Worm (Caenorhabditis elegans) whole organism, L2 larva: ENCODE measurements around the gene srsx-24.
"Not testable (repeated sequence)": the region's sequence is repeated elsewhere in the genome, so short reads cannot be mapped to it uniquely, and the experiment has no call there.

Source experiments
- C34F6.9 ChIP-seq: fragments of 150-350 bp; optimal IDR thresholded peaks from 2 replicates; lab custom pipeline; 2014; ENCODE audit warnings: missing biosample characterization, missing genetic modification characterization
- Y55F3AM.14 ChIP-seq: fragments of 200-800 bp; sonication (Bioruptor generic); optimal IDR thresholded peaks from 2 replicates; lab custom pipeline; 2018; ENCODE audit warnings: mild to moderate bottlenecking, missing genetic modification characterization, missing compliant biosample characterization
- ZK546.5 ChIP-seq: sonication (generic microtip); optimal IDR thresholded peaks from 2 replicates; lab custom pipeline; 2017; ENCODE audit warnings: missing biosample characterization, missing genetic modification characterization
- alr-1 ChIP-seq: fragments of 150-350 bp; optimal IDR thresholded peaks from 2 replicates; lab custom pipeline; 2014; ENCODE audit warnings: missing biosample characterization, missing genetic modification characterization
- aly-2 ChIP-seq: fragments of 150-350 bp; optimal IDR thresholded peaks from 2 replicates; lab custom pipeline; 2014; ENCODE audit warnings: missing biosample characterization, missing genetic modification characterization
- blmp-1 ChIP-seq: sonication (generic microtip); optimal IDR thresholded peaks from 2 replicates; lab custom pipeline; 2017; ENCODE audit warnings: missing genetic modification characterization, mild to moderate bottlenecking, missing compliant biosample characterization, antibody characterized with exemption, moderate library complexity; ENCODE audit not compliant: insufficient read depth
- ceh-16 ChIP-seq: fragments of 150-350 bp; optimal IDR thresholded peaks from 2 replicates; lab custom pipeline; 2014; ENCODE audit warnings: missing biosample characterization, missing genetic modification characterization
- ceh-82 ChIP-seq: fragments of 150-350 bp; optimal IDR thresholded peaks from 2 replicates; lab custom pipeline; 2014; ENCODE audit warnings: missing biosample characterization, missing genetic modification characterization
- crh-2 ChIP-seq: sonication (generic microtip); optimal IDR thresholded peaks from 2 replicates; lab custom pipeline; 2017; ENCODE audit warnings: missing biosample characterization, missing genetic modification characterization
- dmd-4 ChIP-seq: sonication (generic microtip); optimal IDR thresholded peaks from 2 replicates; lab custom pipeline; 2017; ENCODE audit warnings: missing biosample characterization, missing genetic modification characterization
- egl-27 ChIP-seq: sonication (generic microtip); optimal IDR thresholded peaks from 3 replicates; lab custom pipeline; 2017; ENCODE audit warnings: missing biosample characterization, missing genetic modification reagents, missing genetic modification characterization
- elt-1 ChIP-seq: fragments of 150-350 bp; optimal IDR thresholded peaks from 2 replicates; lab custom pipeline; 2014; ENCODE audit warnings: missing biosample characterization, missing genetic modification characterization
- fos-1 ChIP-seq: fragments of 150-350 bp; optimal IDR thresholded peaks from 2 replicates; lab custom pipeline; 2014; ENCODE audit warnings: missing biosample characterization, missing genetic modification characterization
- gmeb-1 ChIP-seq: fragments of 150-350 bp; optimal IDR thresholded peaks from 2 replicates; lab custom pipeline; 2014; ENCODE audit warnings: missing biosample characterization, missing genetic modification characterization
- lin-13 ChIP-seq: fragments of 150-350 bp; optimal IDR thresholded peaks from 2 replicates; lab custom pipeline; 2014; ENCODE audit warnings: missing biosample characterization, missing genetic modification reagents, missing genetic modification characterization
- lsy-2 ChIP-seq, 2 experiments: fragments of 150-350 bp in 1 of 2; sonication (generic microtip) in 1 of 2; optimal IDR thresholded peaks; 2 replicates each; lab custom pipeline; 2014 to 2017; ENCODE audit warnings: missing biosample characterization in 2 of 2, missing genetic modification characterization in 2 of 2
- nhr-10 ChIP-seq: sonication (generic microtip); optimal IDR thresholded peaks from 2 replicates; lab custom pipeline; 2017; ENCODE audit warnings: missing biosample characterization, missing genetic modification characterization
- nhr-11 ChIP-seq: fragments of 150-350 bp; optimal IDR thresholded peaks from 2 replicates; lab custom pipeline; 2014; ENCODE audit warnings: missing biosample characterization, missing genetic modification characterization
- nhr-12 ChIP-seq: fragments of 150-350 bp; optimal IDR thresholded peaks from 2 replicates; lab custom pipeline; 2014; ENCODE audit warnings: missing biosample characterization, missing genetic modification characterization
- nhr-21 ChIP-seq: fragments of 150-350 bp; optimal IDR thresholded peaks from 2 replicates; lab custom pipeline; 2014; ENCODE audit warnings: missing biosample characterization, missing genetic modification characterization
- nhr-237 ChIP-seq: fragments of 150-350 bp; optimal IDR thresholded peaks from 2 replicates; lab custom pipeline; 2014; ENCODE audit warnings: missing biosample characterization, missing genetic modification characterization
- nhr-25 ChIP-seq: fragments of 150-350 bp; sonication (generic microtip); optimal IDR thresholded peaks from 3 replicates; lab custom pipeline; 2014; ENCODE audit warnings: missing biosample characterization, missing genetic modification characterization
- nhr-6 ChIP-seq: fragments of 150-350 bp; optimal IDR thresholded peaks from 2 replicates; lab custom pipeline; 2014; ENCODE audit warnings: missing biosample characterization, missing genetic modification characterization
- peb-1 ChIP-seq: fragments of 150-350 bp; optimal IDR thresholded peaks from 2 replicates; lab custom pipeline; 2014; ENCODE audit warnings: missing biosample characterization, missing genetic modification characterization
- skn-1 ChIP-seq: sonication (generic microtip); optimal IDR thresholded peaks from 2 replicates; lab custom pipeline; 2017; ENCODE audit warnings: missing biosample characterization, missing genetic modification characterization
- sma-3 ChIP-seq: sonication (generic microtip); optimal IDR thresholded peaks from 2 replicates; lab custom pipeline; 2016; ENCODE audit warnings: missing genetic modification reagents, missing genetic modification characterization, missing compliant biosample characterization
- sma-9 ChIP-seq, 2 experiments: fragments of 150-350 bp in 1 of 2; sonication (generic microtip) in 1 of 2; optimal IDR thresholded peaks; 2 replicates each; lab custom pipeline; 2014 to 2016; ENCODE audit warnings: missing genetic modification characterization in 2 of 2, mild to moderate bottlenecking in 1 of 2, missing biosample characterization in 1 of 2, missing compliant biosample characterization in 1 of 2, missing genetic modification reagents in 1 of 2, moderate library complexity in 1 of 2
- snpc-4 ChIP-seq: fragments of 150-350 bp; optimal IDR thresholded peaks from 2 replicates; lab custom pipeline; 2014; ENCODE audit warnings: missing biosample characterization, missing genetic modification characterization
- unc-55 ChIP-seq: fragments of 150-350 bp; sonication (generic microtip); optimal IDR thresholded peaks from 3 replicates; lab custom pipeline; 2014; ENCODE audit warnings: missing biosample characterization, missing genetic modification reagents, missing genetic modification characterization
- unc-62 ChIP-seq: fragments of 150-350 bp; optimal IDR thresholded peaks from 2 replicates; lab custom pipeline; 2014; ENCODE audit warnings: missing biosample characterization, missing genetic modification reagents, missing genetic modification characterization
- ztf-1 ChIP-seq: fragments of 200-800 bp; sonication (Bioruptor generic); conservative IDR thresholded peaks from 2 replicates; pipeline ENCODE4 v1.3.6; 2022; ENCODE audit warnings: missing genetic modification characterization, missing compliant biosample characterization
- ztf-11 ChIP-seq: sonication (generic microtip); optimal IDR thresholded peaks from 2 replicates; lab custom pipeline; 2017; ENCODE audit warnings: missing biosample characterization, missing genetic modification characterization

Gene srsx-24

ce11 chrV:7352186-7353053, 26.9 kb downstream of the srsx-24 start, which contains the start of the genes srh-231 and srh-275:
TSS of gene srh-231 (minus strand) at chrV:7352236.
TSS of gene srh-275 (plus strand) at chrV:7353003.
- TF ChIP-seq skn-1 (no peak), nhr-10 (tag; lab: Kevin White, UChicago) (no peak), nhr-11 (tag; lab: Kevin White, UChicago) (no peak), sma-3 (GFP tag; lab: Kevin White, UChicago) (no peak), peb-1 (tag; lab: Kevin White, UChicago) (no peak), lin-13 (GFP tag; lab: Kevin White, UChicago) (no peak), egl-27 (tag; lab: Kevin White, UChicago) (no peak), ztf-1 (GFP tag; lab: Robert Waterston, UW) (no peak), snpc-4 (tag; lab: Kevin White, UChicago) (no peak), ZK546.5 (no peak), sma-9 (GFP tag; optimal IDR thresholded peaks at IDR 0.05; lab: Kevin White, UChicago) (no peak), sma-9 (tag; optimal IDR thresholded peaks at IDR 0.05; lab: Kevin White, UChicago) (no peak), nhr-6 (tag; lab: Kevin White, UChicago) (no peak)

ce11 chrV:7349541-7349940, 29.7 kb downstream of the srsx-24 start, which contains the start of gene nhr-149:
TSS of gene nhr-149 (minus strand) at chrV:7349641.
- TF ChIP-seq unc-55 (GFP tag; lab: Kevin White, UChicago) (no peak), lsy-2 (tag; optimal IDR thresholded peaks at IDR 0.05; lab: Kevin White, UChicago) (no peak), aly-2 (tag; lab: Kevin White, UChicago) (no peak), elt-1 (tag; lab: Kevin White, UChicago) (no peak), nhr-11 (tag; lab: Kevin White, UChicago) (no peak), C34F6.9 (tag; lab: Kevin White, UChicago) (no peak), snpc-4 (tag; lab: Kevin White, UChicago) (no peak), nhr-21 (tag; lab: Kevin White, UChicago) (no peak), nhr-25 (tag; lab: Kevin White, UChicago) (no peak), nhr-10 (tag; lab: Kevin White, UChicago) (no peak), nhr-12 (tag; lab: Kevin White, UChicago) (no peak), Y55F3AM.14 (GFP tag; lab: Kevin White, UChicago) (no peak), ceh-82 (no peak), sma-9 (GFP tag; optimal IDR thresholded peaks at IDR 0.05; lab: Kevin White, UChicago) (no peak), sma-9 (tag; optimal IDR thresholded peaks at IDR 0.05; lab: Kevin White, UChicago) (no peak)

- TF ChIP-seq nhr-10, nhr-25, peb-1 (tag; lab: Kevin White, UChicago): not testable (repeated sequence)
Observed at ce11 chrV:7345494-7345893, 33.8 kb downstream of the srsx-24 start, which contains the start of gene nhr-147. TSS of gene nhr-147 (plus strand) at chrV:7345794.

- TF ChIP-seq crh-2 (tag; lab: Kevin White, UChicago) (no peak), nhr-237 (tag; lab: Kevin White, UChicago) (no peak), aly-2 (tag; lab: Kevin White, UChicago) (no peak), dmd-4 (tag; lab: Kevin White, UChicago) (no peak), gmeb-1 (tag; lab: Kevin White, UChicago) (no peak), nhr-12 (tag; lab: Kevin White, UChicago) (no peak), nhr-10 (tag; lab: Kevin White, UChicago) (no peak), unc-55 (GFP tag; lab: Kevin White, UChicago) (no peak), fos-1 (no peak), alr-1 (no peak), peb-1 (tag; lab: Kevin White, UChicago) (no peak), blmp-1 (tag; lab: Kevin White, UChicago) (no peak), ceh-16 (tag; lab: Kevin White, UChicago) (no peak), ztf-11 (tag; lab: Kevin White, UChicago) (no peak), ZK546.5 (no peak), egl-27 (tag; lab: Kevin White, UChicago) (no peak), unc-62 (no peak), sma-3 (GFP tag; lab: Kevin White, UChicago) (no peak), ztf-1 (GFP tag; lab: Robert Waterston, UW) (no peak), C34F6.9 (tag; lab: Kevin White, UChicago) (no peak)
Observed at ce11 chrV:7343522-7343921, 35.8 kb downstream of the srsx-24 start, which contains the start of gene srh-244. TSS of gene srh-244 (plus strand) at chrV:7343822.
